Worm (Caenorhabditis elegans) whole organism, young adult: ENCODE data around the gene metl-6.

Source experiments
- C06A6.2 ChIP-seq: fragments of 200-800 bp; sonication (Bioruptor generic); conservative IDR thresholded peaks from 2 replicates; pipeline ENCODE4 v1.3.6; 2022; ENCODE audit warnings: missing genetic modification characterization, missing compliant biosample characterization
- D2030.7 ChIP-seq: fragments of 200-800 bp; sonication (Bioruptor generic); IDR thresholded peaks from 2 replicates; pipeline ENCODE4 v1.3.6; 2022; ENCODE audit warnings: missing genetic modification reagents, missing genetic modification characterization, missing compliant biosample characterization
- F23B12.7 ChIP-seq: sonication (generic microtip); optimal IDR thresholded peaks from 2 replicates; lab custom pipeline; 2017; ENCODE audit warnings: missing genetic modification characterization, mild to moderate bottlenecking, missing compliant biosample characterization, antibody characterized with exemption, moderate library complexity; ENCODE audit not compliant: insufficient read depth
- F33H1.4 ChIP-seq: fragments of 200-800 bp; sonication (Bioruptor generic); IDR thresholded peaks from 2 replicates; pipeline ENCODE4 v1.3.6; 2022; ENCODE audit warnings: missing genetic modification reagents, missing genetic modification characterization, missing compliant biosample characterization
- F55B11.4 ChIP-seq: sonication (generic microtip); optimal IDR thresholded peaks from 2 replicates; lab custom pipeline; 2016; ENCODE audit warnings: missing compliant biosample characterization, missing genetic modification characterization, borderline replicate concordance; ENCODE audit not compliant: insufficient read depth
- K12H6.12 ChIP-seq: fragments of 200-800 bp; sonication (Bioruptor generic); optimal IDR thresholded peaks from 2 replicates; lab custom pipeline; 2018; ENCODE audit warnings: mild to moderate bottlenecking, missing genetic modification characterization, missing compliant biosample characterization
- T07F8.4 ChIP-seq: sonication (generic microtip); optimal IDR thresholded peaks from 2 replicates; lab custom pipeline; 2016; ENCODE audit warnings: mild to moderate bottlenecking, missing genetic modification characterization, moderate library complexity, missing compliant biosample characterization
- Y67H2A.10 ChIP-seq: fragments of 200-800 bp; sonication (Bioruptor generic); conservative IDR thresholded peaks from 2 replicates; pipeline ENCODE4 v1.3.6; 2022; ENCODE audit warnings: missing genetic modification reagents, missing genetic modification characterization, missing compliant biosample characterization
- ZK185.1 ChIP-seq: sonication (generic microtip); optimal IDR thresholded peaks from 2 replicates; lab custom pipeline; 2016; ENCODE audit warnings: mild to moderate bottlenecking, missing genetic modification characterization, missing compliant biosample characterization; ENCODE audit not compliant: poor library complexity, severe bottlenecking
- akir-1 ChIP-seq: fragments of 200-800 bp; sonication (Bioruptor generic); optimal IDR thresholded peaks from 2 replicates; lab custom pipeline; 2018; ENCODE audit warnings: mild to moderate bottlenecking, missing genetic modification characterization, moderate library complexity, missing compliant biosample characterization
- aptf-2 ChIP-seq: fragments of 200-800 bp; sonication (Bioruptor generic); conservative IDR thresholded peaks from 2 replicates; pipeline ENCODE4 v1.3.6; 2022; ENCODE audit warnings: missing genetic modification reagents, missing genetic modification characterization, missing compliant biosample characterization
- attf-6 ChIP-seq: fragments of 200-800 bp; sonication (Bioruptor generic); IDR thresholded peaks from 2 replicates; pipeline ENCODE4 v1.3.6; 2022; ENCODE audit warnings: missing genetic modification reagents, missing genetic modification characterization, missing compliant biosample characterization
- bed-2 ChIP-seq: fragments of 200-800 bp; sonication (Bioruptor generic); IDR thresholded peaks from 2 replicates; pipeline ENCODE4 v1.3.6; 2022; ENCODE audit warnings: missing genetic modification reagents, missing genetic modification characterization, missing compliant biosample characterization
- ceh-27 ChIP-seq: fragments of 200-800 bp; sonication (Bioruptor generic); optimal IDR thresholded peaks from 2 replicates; lab custom pipeline; 2018; ENCODE audit warnings: mild to moderate bottlenecking, missing genetic modification characterization, moderate library complexity, missing compliant biosample characterization
- ceh-40 ChIP-seq: fragments of 200-800 bp; sonication (Bioruptor generic); IDR thresholded peaks from 2 replicates; pipeline ENCODE4 v1.3.6; 2022; ENCODE audit warnings: missing genetic modification characterization, missing compliant biosample characterization
- die-1 ChIP-seq: sonication (generic microtip); optimal IDR thresholded peaks from 2 replicates; lab custom pipeline; 2016; ENCODE audit warnings: missing genotype, mild to moderate bottlenecking, missing genetic modification characterization, missing compliant biosample characterization
- dox-1 ChIP-seq: fragments of 200-800 bp; sonication (Bioruptor generic); IDR thresholded peaks from 2 replicates; pipeline ENCODE4 v1.3.6; 2022; ENCODE audit warnings: missing genetic modification reagents, missing genetic modification characterization, missing compliant biosample characterization
- dpff-1 ChIP-seq: sonication (generic microtip); optimal IDR thresholded peaks from 2 replicates; lab custom pipeline; 2017; ENCODE audit warnings: mild to moderate bottlenecking, missing genetic modification characterization, missing compliant biosample characterization
- dpl-1 ChIP-seq: fragments of 150-350 bp; optimal IDR thresholded peaks from 2 replicates; lab custom pipeline; 2014; ENCODE audit warnings: missing biosample characterization, missing genetic modification reagents, missing genetic modification characterization
- egl-44 ChIP-seq: fragments of 200-800 bp; sonication (Bioruptor generic); IDR thresholded peaks from 2 replicates; pipeline ENCODE4 v1.3.6; 2022; ENCODE audit warnings: missing genetic modification reagents, missing genetic modification characterization, missing compliant biosample characterization
- ets-4 ChIP-seq: fragments of 200-800 bp; sonication (Bioruptor generic); optimal IDR thresholded peaks from 2 replicates; lab custom pipeline; 2018; ENCODE audit warnings: mild to moderate bottlenecking, missing genetic modification characterization, missing compliant biosample characterization
- hmg-20 ChIP-seq: fragments of 200-800 bp; sonication (Bioruptor generic); IDR thresholded peaks from 2 replicates; pipeline ENCODE4 v1.3.6; 2022; ENCODE audit warnings: missing genetic modification reagents, missing genetic modification characterization, missing compliant biosample characterization
- lin-35 ChIP-seq, 3 experiments: fragments of 150-350 bp in 2 of 3; sonication (generic microtip) in 1 of 3; optimal IDR thresholded peaks; 2 replicates each; lab custom pipeline; 2014 to 2018; ENCODE audit warnings: missing biosample characterization in 3 of 3, missing genetic modification characterization in 3 of 3, missing genetic modification reagents in 3 of 3
- lin-40 ChIP-seq: sonication (generic microtip); optimal IDR thresholded peaks from 2 replicates; lab custom pipeline; 2016; ENCODE audit warnings: missing genetic modification characterization, mild to moderate bottlenecking, missing compliant biosample characterization, missing genotype, missing genetic modification reagents
- lin-54 ChIP-seq: fragments of 200-800 bp; sonication (Bioruptor generic); optimal IDR thresholded peaks from 2 replicates; lab custom pipeline; 2018; ENCODE audit warnings: mild to moderate bottlenecking, missing genetic modification characterization, missing compliant biosample characterization
- lsl-1 ChIP-seq: fragments of 200-800 bp; sonication (Bioruptor generic); optimal IDR thresholded peaks from 2 replicates; lab custom pipeline; 2018; ENCODE audit warnings: mild to moderate bottlenecking, missing genetic modification characterization, moderate library complexity, missing compliant biosample characterization
- lsy-27 ChIP-seq: sonication (generic microtip); optimal IDR thresholded peaks from 2 replicates; lab custom pipeline; 2017; ENCODE audit warnings: missing genetic modification characterization, mild to moderate bottlenecking, missing compliant biosample characterization, antibody characterized with exemption, missing genotype, borderline replicate concordance; ENCODE audit not compliant: insufficient read depth
- madf-10 ChIP-seq: sonication (generic microtip); optimal IDR thresholded peaks from 2 replicates; lab custom pipeline; 2016; ENCODE audit warnings: mild to moderate bottlenecking, missing genetic modification characterization, missing compliant biosample characterization
- madf-3 ChIP-seq: fragments of 200-800 bp; sonication (Bioruptor generic); IDR thresholded peaks from 2 replicates; pipeline ENCODE4 v1.3.6; 2022; ENCODE audit warnings: missing genetic modification reagents, missing genetic modification characterization, missing compliant biosample characterization
- madf-6 ChIP-seq: fragments of 200-800 bp; sonication (Bioruptor generic); IDR thresholded peaks from 2 replicates; pipeline ENCODE4 v1.3.6; 2022; ENCODE audit warnings: missing genetic modification reagents, missing genetic modification characterization, missing compliant biosample characterization
- madf-8 ChIP-seq: fragments of 200-800 bp; sonication (Bioruptor generic); conservative IDR thresholded peaks from 2 replicates; pipeline ENCODE4 v1.3.6; 2022; ENCODE audit warnings: missing genetic modification reagents, missing genetic modification characterization, missing compliant biosample characterization
- mcd-1 ChIP-seq: fragments of 200-800 bp; sonication (Bioruptor generic); IDR thresholded peaks from 2 replicates; pipeline ENCODE4 v1.3.6; 2022; ENCODE audit warnings: missing genetic modification reagents, missing genetic modification characterization, missing compliant biosample characterization
- nfya-2 ChIP-seq: fragments of 200-800 bp; sonication (Bioruptor generic); IDR thresholded peaks from 2 replicates; pipeline ENCODE4 v1.3.6; 2022; ENCODE audit warnings: missing genetic modification reagents, missing genetic modification characterization, missing compliant biosample characterization
- nhr-179 ChIP-seq: sonication (generic microtip); optimal IDR thresholded peaks from 2 replicates; lab custom pipeline; 2016; ENCODE audit warnings: mild to moderate bottlenecking, missing genetic modification characterization, missing compliant biosample characterization
- pbrm-1 ChIP-seq: fragments of 200-800 bp; sonication (Bioruptor generic); IDR thresholded peaks from 2 replicates; pipeline ENCODE4 v1.3.6; 2022; ENCODE audit warnings: missing genetic modification reagents, missing genetic modification characterization, missing compliant biosample characterization
- pha-4 ChIP-seq: fragments of 150-350 bp; sonication (generic microtip); optimal IDR thresholded peaks from 2 replicates; lab custom pipeline; 2014; ENCODE audit warnings: missing biosample characterization, missing genetic modification reagents, missing genetic modification characterization
- rec-8 ChIP-seq, 2 experiments: sonication (generic microtip); optimal IDR thresholded peaks; 2 replicates each; lab custom pipeline; 2016; ENCODE audit warnings: mild to moderate bottlenecking in 2 of 2, missing genetic modification characterization in 2 of 2, missing genetic modification reagents in 2 of 2, missing genotype in 2 of 2, missing biosample characterization in 1 of 2, missing compliant biosample characterization in 1 of 2, moderate library complexity in 1 of 2
- rpc-1 ChIP-seq, 2 experiments: fragments of 150-350 bp in 1 of 2; sonication (generic microtip) in 1 of 2; optimal IDR thresholded peaks; 2 replicates each; lab custom pipeline; 2014 to 2018; ENCODE audit warnings: missing biosample characterization in 1 of 2, missing genetic modification characterization in 1 of 2, missing genetic modification reagents in 1 of 2, missing genotype in 1 of 2
- snpc-1.3 ChIP-seq: sonication (generic microtip); optimal IDR thresholded peaks from 2 replicates; lab custom pipeline; 2017; ENCODE audit warnings: missing genetic modification characterization, mild to moderate bottlenecking, missing compliant biosample characterization, antibody characterized with exemption, moderate library complexity, missing genotype, missing genetic modification reagents; ENCODE audit not compliant: insufficient read depth
- snpc-3.4 ChIP-seq: sonication (generic microtip); optimal IDR thresholded peaks from 2 replicates; lab custom pipeline; 2017; ENCODE audit warnings: missing genetic modification characterization, mild to moderate bottlenecking, missing compliant biosample characterization, antibody characterized with exemption, moderate library complexity, missing genotype, missing genetic modification reagents
- snpc-4 ChIP-seq, 5 experiments: fragments of 150-350 bp in 1 of 5; sonication (generic microtip) in 4 of 5; optimal IDR thresholded peaks; 2 replicates each; lab custom pipeline; 2014 to 2018; ENCODE audit warnings: missing genetic modification characterization in 5 of 5, missing biosample characterization in 3 of 5, antibody characterized with exemption in 2 of 5, mild to moderate bottlenecking in 2 of 5, missing compliant biosample characterization in 2 of 5, missing genotype in 2 of 5, moderate library complexity in 2 of 5, missing genetic modification reagents in 1 of 5
- tbx-9 ChIP-seq: sonication (generic microtip); optimal IDR thresholded peaks from 2 replicates; lab custom pipeline; 2016; ENCODE audit warnings: borderline replicate concordance, missing genetic modification characterization, inconsistent platforms, missing compliant biosample characterization
- unc-130 ChIP-seq: sonication (generic microtip); optimal IDR thresholded peaks from 2 replicates; lab custom pipeline; 2016; ENCODE audit warnings: missing genetic modification reagents, missing genetic modification characterization, missing compliant biosample characterization
- unc-62 ChIP-seq: fragments of 150-350 bp; optimal IDR thresholded peaks from 2 replicates; lab custom pipeline; 2014; ENCODE audit warnings: missing biosample characterization, missing genetic modification reagents, missing genetic modification characterization
- zim-3 ChIP-seq: sonication (generic microtip); optimal IDR thresholded peaks from 2 replicates; lab custom pipeline; 2017; ENCODE audit warnings: mild to moderate bottlenecking, missing genetic modification characterization, moderate library complexity, missing compliant biosample characterization

The metl-6 gene

ce11 chrIII:3916624-3917023 lies 4.9 kb downstream of the metl-6 start, which contains the start of gene ccdc-47 (continued):
- TF ChIP-seq bed-2 (GFP tag; lab: Robert Waterston, UW): no peak
- no peak for TF ChIP-seq nfya-2 (GFP tag; lab: Robert Waterston, UW)
- no peak for TF ChIP-seq attf-6 (GFP tag; lab: Robert Waterston, UW)
- no peak for TF ChIP-seq akir-1
- peak; percentile 73 for TF ChIP-seq snpc-1.3 (tag; lab: Kevin White, UChicago)
- TF ChIP-seq rpc-1 (optimal IDR thresholded peaks at IDR 0.05; lab: Kevin White, UChicago): peak; percentile 42
- TF ChIP-seq rpc-1 (tag; optimal IDR thresholded peaks at IDR 0.05; lab: Kevin White, UChicago): no peak
- TF ChIP-seq lin-54 (GFP tag; lab: Kevin White, UChicago): peak; percentile 50
- no peak for TF ChIP-seq lin-40
- TF ChIP-seq hmg-20 (GFP tag; lab: Robert Waterston, UW): no peak
- peak; percentile 38; the same call in 1 of the 2 replicates for TF ChIP-seq mcd-1 (GFP tag; lab: Robert Waterston, UW)
- peak; percentile 44 for TF ChIP-seq F33H1.4 (GFP tag; lab: Robert Waterston, UW)
- TF ChIP-seq pbrm-1: peak; percentile 60; the same call in 1 of the 2 replicates
- peak; percentile 48; the same call in 1 of the 2 replicates for TF ChIP-seq madf-8 (GFP tag; lab: Robert Waterston, UW)
- TF ChIP-seq dpl-1 (GFP tag; lab: Kevin White, UChicago): peak; percentile 37
- TF ChIP-seq Y67H2A.10 (GFP tag; lab: Robert Waterston, UW): no peak
- TF ChIP-seq ceh-40: no peak
- peak; percentile 63 for TF ChIP-seq ZK185.1 (tag; lab: Kevin White, UChicago)
- TF ChIP-seq madf-10 (tag; lab: Kevin White, UChicago): no peak
- TF ChIP-seq lin-35 (GFP tag; optimal IDR thresholded peaks at IDR 0.05; lab: Kevin White, UChicago): peak in 1 of 3 experiments; percentile 67
- no peak for TF ChIP-seq zim-3 (tag; lab: Kevin White, UChicago)
- no peak for TF ChIP-seq F55B11.4 (tag; lab: Kevin White, UChicago)
- TF ChIP-seq ceh-27 (GFP tag; lab: Kevin White, UChicago): peak; percentile 37
- TF ChIP-seq aptf-2: no peak
- peak; percentile 60 for TF ChIP-seq snpc-3.4
- TF ChIP-seq K12H6.12: no peak
- TF ChIP-seq D2030.7 (GFP tag; lab: Robert Waterston, UW): peak; percentile 46; the same call in 1 of the 2 replicates
- TF ChIP-seq lsy-27 (tag; lab: Kevin White, UChicago): no peak
- no peak for TF ChIP-seq T07F8.4 (tag; lab: Kevin White, UChicago)
- TF ChIP-seq pha-4 (tag; lab: Kevin White, UChicago): no peak
- TF ChIP-seq madf-6 (GFP tag; lab: Robert Waterston, UW): peak; percentile 76
- TF ChIP-seq nhr-179 (tag; lab: Kevin White, UChicago): no peak
- TF ChIP-seq F23B12.7: peak; percentile 41
- TF ChIP-seq ets-4 (GFP tag; lab: Kevin White, UChicago): no peak
- no peak for TF ChIP-seq unc-62 (GFP tag; lab: Kevin White, UChicago)
- TF ChIP-seq rec-8 (tag; optimal IDR thresholded peaks at IDR 0.05; lab: Kevin White, UChicago): no peak
- TF ChIP-seq unc-130 (GFP tag; lab: Kevin White, UChicago): no peak
- no peak for TF ChIP-seq madf-3 (GFP tag; lab: Robert Waterston, UW)
- 0 out of 2 replicates have a peak, but pooled peaks have one; percentile 31 for TF ChIP-seq C06A6.2 (GFP tag; lab: Robert Waterston, UW)
- peak; percentile 47 for TF ChIP-seq lsl-1 (GFP tag; lab: Kevin White, UChicago)
- TF ChIP-seq tbx-9 (tag; lab: Kevin White, UChicago): no peak
- TF ChIP-seq dox-1 (GFP tag; lab: Robert Waterston, UW): peak; percentile 73
- no peak for TF ChIP-seq die-1 (tag; lab: Kevin White, UChicago)
- TF ChIP-seq snpc-4 (GFP tag; optimal IDR thresholded peaks at IDR 0.05; lab: Kevin White, UChicago): no peak
- peak in 2 of 4 experiments; percentile 47 to 60 for TF ChIP-seq snpc-4 (tag; optimal IDR thresholded peaks at IDR 0.05; lab: Kevin White, UChicago)
- TF ChIP-seq dpff-1 (tag; lab: Kevin White, UChicago): no peak
- TF ChIP-seq egl-44 (GFP tag; lab: Robert Waterston, UW): no peak
